Fruit fly (Drosophila melanogaster) whole organism, prepupa: ENCODE data around the gene Pep.

Source experiments
- Blimp-1 ChIP-seq: fragments of 200-800 bp; sonication (Bioruptor generic); optimal IDR thresholded peaks from 3 replicates; lab custom pipeline; 2017; ENCODE audit warnings: missing biosample characterization, missing genetic modification characterization, mild to moderate bottlenecking, moderate library complexity, missing genetic modification reagents
- CG10669 ChIP-seq: fragments of 200-800 bp; sonication (Bioruptor generic); optimal IDR thresholded peaks from 3 replicates; lab custom pipeline; 2018; ENCODE audit warnings: missing biosample characterization, mild to moderate bottlenecking, missing genetic modification characterization, moderate library complexity
- CG11294 ChIP-seq: fragments of 200-800 bp; sonication (Bioruptor generic); IDR thresholded peaks from 2 replicates; pipeline ENCODE4 v1.3.6; 2022; ENCODE audit warnings: missing biosample characterization, missing genetic modification characterization
- CG11902 ChIP-seq: fragments of 200-800 bp; sonication (Bioruptor generic); optimal IDR thresholded peaks from 3 replicates; lab custom pipeline; 2016; ENCODE audit warnings: missing biosample characterization, missing genetic modification characterization
- CG15336 ChIP-seq: fragments of 200-800 bp; sonication (Bioruptor generic); IDR thresholded peaks from 2 replicates; pipeline ENCODE4 v1.3.6; 2022; ENCODE audit warnings: missing biosample characterization, missing genetic modification characterization
- CG1621 ChIP-seq: fragments of 200-800 bp; sonication (Bioruptor generic); optimal IDR thresholded peaks from 3 replicates; lab custom pipeline; 2018; ENCODE audit warnings: missing biosample characterization, mild to moderate bottlenecking, missing genetic modification characterization
- CG3032 ChIP-seq: fragments of 200-800 bp; optimal IDR thresholded peaks from 2 replicates; lab custom pipeline; 2019; ENCODE audit warnings: missing biosample characterization, mild to moderate bottlenecking, missing genetic modification characterization, moderate library complexity
- CG31627 ChIP-seq: fragments of 200-800 bp; sonication (Bioruptor generic); optimal IDR thresholded peaks from 3 replicates; lab custom pipeline; 2016; ENCODE audit warnings: missing biosample characterization, missing genetic modification characterization
- CG32006 ChIP-seq: fragments of 200-800 bp; sonication (Bioruptor generic); optimal IDR thresholded peaks from 3 replicates; lab custom pipeline; 2017; ENCODE audit warnings: missing biosample characterization, mild to moderate bottlenecking, missing genetic modification characterization
- CG3919 ChIP-seq: fragments of 200-800 bp; sonication (Bioruptor generic); optimal IDR thresholded peaks from 3 replicates; lab custom pipeline; 2016; ENCODE audit warnings: missing biosample characterization, missing genetic modification characterization
- CG4318 ChIP-seq: fragments of 200-800 bp; sonication (Bioruptor generic); optimal IDR thresholded peaks from 3 replicates; lab custom pipeline; 2017; ENCODE audit warnings: missing biosample characterization, mild to moderate bottlenecking, missing genetic modification characterization
- CG6163 ChIP-seq: fragments of 200-800 bp; sonication (Bioruptor generic); IDR thresholded peaks from 3 replicates; pipeline ENCODE4 v1.3.6; 2022; ENCODE audit warnings: missing biosample characterization, missing genetic modification characterization
- CG6808 ChIP-seq: fragments of 200-800 bp; sonication (Bioruptor generic); optimal IDR thresholded peaks from 3 replicates; lab custom pipeline; 2017; ENCODE audit warnings: missing biosample characterization, missing genetic modification characterization, mild to moderate bottlenecking, moderate library complexity, missing genetic modification reagents
- CG6854 ChIP-seq: fragments of 200-800 bp; sonication (Bioruptor generic); optimal IDR thresholded peaks from 2 replicates; lab custom pipeline; 2017; ENCODE audit warnings: missing biosample characterization, mild to moderate bottlenecking, missing genetic modification characterization
- CG8119 ChIP-seq: fragments of 200-800 bp; sonication (Bioruptor generic); IDR thresholded peaks from 3 replicates; pipeline ENCODE4 v1.3.6; 2022; ENCODE audit warnings: missing biosample characterization, missing genetic modification characterization
- CG9139 ChIP-seq: fragments of 200-800 bp; sonication (Bioruptor generic); optimal IDR thresholded peaks from 3 replicates; lab custom pipeline; 2017; ENCODE audit warnings: missing biosample characterization, mild to moderate bottlenecking, missing genetic modification characterization
- Eip75B ChIP-seq: fragments of 200-800 bp; sonication (Bioruptor generic); optimal IDR thresholded peaks from 3 replicates; lab custom pipeline; 2016; ENCODE audit warnings: missing biosample characterization, missing genetic modification characterization
- Eip78C ChIP-seq: fragments of 200-800 bp; sonication (Bioruptor generic); peaks from one replicate; lab custom pipeline; 2016; ENCODE audit warnings: missing biosample characterization, missing genetic modification characterization
- Eip93F ChIP-seq: fragments of 200-800 bp; sonication (Bioruptor generic); optimal IDR thresholded peaks from 2 replicates; lab custom pipeline; 2016; ENCODE audit warnings: missing biosample characterization, mild to moderate bottlenecking, missing genetic modification characterization
- Ets21C ChIP-seq: fragments of 200-800 bp; sonication (Bioruptor generic); optimal IDR thresholded peaks from 3 replicates; lab custom pipeline; 2016; ENCODE audit warnings: missing biosample characterization, missing genetic modification characterization
- Gug ChIP-seq: fragments of 200-800 bp; sonication (Bioruptor generic); IDR thresholded peaks from 2 replicates; pipeline ENCODE4 v1.3.6; 2022; ENCODE audit warnings: missing biosample characterization, missing genetic modification characterization
- Hr39 ChIP-seq: fragments of 200-800 bp; sonication (Bioruptor generic); optimal IDR thresholded peaks from 2 replicates; lab custom pipeline; 2016; ENCODE audit warnings: missing biosample characterization, missing genetic modification characterization
- Met ChIP-seq: fragments of 200-800 bp; sonication (Bioruptor generic); optimal IDR thresholded peaks from 3 replicates; lab custom pipeline; 2016; ENCODE audit warnings: missing biosample characterization, missing genetic modification characterization
- OdsH ChIP-seq: fragments of 200-800 bp; sonication (Bioruptor generic); optimal IDR thresholded peaks from 3 replicates; lab custom pipeline; 2016; ENCODE audit warnings: missing biosample characterization, missing genetic modification characterization
- Smox ChIP-seq: fragments of 200-800 bp; sonication (Bioruptor generic); optimal IDR thresholded peaks from 3 replicates; lab custom pipeline; 2016; ENCODE audit warnings: missing biosample characterization, missing genetic modification characterization
- Sox102F ChIP-seq: fragments of 200-800 bp; sonication (Bioruptor generic); optimal IDR thresholded peaks from 2 replicates; lab custom pipeline; 2016; ENCODE audit warnings: missing biosample characterization, mild to moderate bottlenecking, missing genetic modification characterization
- Sox14 ChIP-seq: fragments of 200-800 bp; sonication (Bioruptor generic); optimal IDR thresholded peaks from 3 replicates; lab custom pipeline; 2016; ENCODE audit warnings: missing biosample characterization, missing genetic modification characterization
- Sox15 ChIP-seq: fragments of 200-800 bp; sonication (Bioruptor generic); optimal IDR thresholded peaks from 3 replicates; lab custom pipeline; 2016; ENCODE audit warnings: missing biosample characterization, missing genetic modification characterization
- cyc ChIP-seq: fragments of 200-800 bp; sonication (Bioruptor generic); optimal IDR thresholded peaks from 3 replicates; lab custom pipeline; 2016; ENCODE audit warnings: missing biosample characterization, missing genetic modification characterization
- dsx ChIP-seq: fragments of 200-800 bp; optimal IDR thresholded peaks from 3 replicates; lab custom pipeline; 2019; ENCODE audit warnings: missing biosample characterization, mild to moderate bottlenecking, missing genetic modification characterization, moderate library complexity; ENCODE audit not compliant: poor library complexity, severe bottlenecking
- eg ChIP-seq: fragments of 200-800 bp; sonication (Bioruptor generic); IDR thresholded peaks from 3 replicates; pipeline ENCODE4 v1.3.6; 2022; ENCODE audit warnings: missing biosample characterization, missing genetic modification characterization
- fkh ChIP-seq: fragments of 200-800 bp; sonication (Bioruptor generic); optimal IDR thresholded peaks from 3 replicates; lab custom pipeline; 2017; ENCODE audit warnings: missing biosample characterization, mild to moderate bottlenecking, missing genetic modification characterization, moderate library complexity
- lz ChIP-seq: fragments of 200-800 bp; sonication (Bioruptor generic); optimal IDR thresholded peaks from 3 replicates; lab custom pipeline; 2016; ENCODE audit warnings: missing biosample characterization, missing genetic modification characterization
- pdm3 ChIP-seq: fragments of 200-800 bp; sonication (Bioruptor generic); optimal IDR thresholded peaks from 3 replicates; lab custom pipeline; 2016; ENCODE audit warnings: missing biosample characterization, missing genetic modification characterization
- salr ChIP-seq, 2 experiments: fragments of 200-800 bp; sonication (Bioruptor generic); optimal IDR thresholded peaks; 3 replicates each; lab custom pipeline; 2016 to 2018; ENCODE audit warnings: missing biosample characterization in 2 of 2, missing genetic modification characterization in 2 of 2, mild to moderate bottlenecking in 1 of 2
- spab ChIP-seq: fragments of 200-800 bp; sonication (Bioruptor generic); optimal IDR thresholded peaks from 2 replicates; lab custom pipeline; 2017; ENCODE audit warnings: missing biosample characterization, mild to moderate bottlenecking, missing genetic modification characterization, missing genetic modification reagents
- ss ChIP-seq, 2 experiments: fragments of 200-800 bp; sonication (Bioruptor generic); optimal IDR thresholded peaks; 2 replicates in 1 of 2; 3 replicates in 1 of 2; lab custom pipeline; 2017 to 2018; ENCODE audit warnings: mild to moderate bottlenecking in 2 of 2, missing biosample characterization in 2 of 2, missing genetic modification characterization in 2 of 2, moderate library complexity in 1 of 2
- svp ChIP-seq: fragments of 200-800 bp; sonication (Bioruptor generic); peaks from one replicate; lab custom pipeline; 2016; ENCODE audit warnings: missing biosample characterization, missing genetic modification characterization
- topi ChIP-seq: fragments of 200-800 bp; sonication (Bioruptor generic); optimal IDR thresholded peaks from 3 replicates; lab custom pipeline; 2016; ENCODE audit warnings: missing biosample characterization, missing genetic modification characterization
- vri ChIP-seq: fragments of 200-800 bp; sonication (Bioruptor generic); optimal IDR thresholded peaks from 3 replicates; lab custom pipeline; 2016; ENCODE audit warnings: missing biosample characterization, mild to moderate bottlenecking, missing genetic modification characterization

Gene Pep

DNA sequence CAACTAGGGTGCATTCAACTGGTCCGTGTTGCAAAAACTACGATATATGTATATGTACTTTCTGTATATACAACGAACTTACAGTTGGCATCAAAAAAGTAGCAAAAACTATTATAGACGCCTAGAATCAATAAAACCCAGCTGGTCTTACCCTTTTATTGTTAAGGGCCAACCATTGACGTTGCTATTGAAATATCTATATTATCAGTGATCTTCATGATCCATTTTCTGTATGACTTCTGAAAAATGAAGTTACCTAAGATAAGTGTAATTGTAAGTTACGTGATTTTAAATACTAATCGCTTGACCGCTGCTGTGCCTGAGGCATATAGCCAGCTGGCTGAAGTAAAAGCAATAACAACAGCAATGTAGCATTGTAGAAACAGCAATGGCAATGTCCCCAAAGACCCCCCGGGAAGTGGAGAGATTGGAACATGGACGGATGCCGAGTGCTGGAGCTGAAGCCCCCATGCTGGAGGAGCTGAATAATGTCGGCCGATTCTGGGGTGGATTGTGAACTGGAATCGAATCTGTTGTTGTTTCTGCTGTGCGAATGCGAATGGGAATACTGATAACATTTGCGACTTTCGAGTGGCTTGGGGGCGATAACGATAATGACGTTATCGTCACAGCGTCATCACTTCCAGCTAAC lies 13.0 kb upstream of the Pep start (continued):
- TF ChIP-seq topi (GFP tag; lab: Kevin White, UChicago): peak; percentile 75
- peak; percentile 76 for TF ChIP-seq Sox102F
- TF ChIP-seq CG3919 (GFP tag; lab: Kevin White, UChicago): peak; percentile 80
- TF ChIP-seq spab (GFP tag; lab: Kevin White, UChicago): peak; percentile 80
- peak; percentile 89 for TF ChIP-seq svp (GFP tag; lab: Kevin White, UChicago)
- TF ChIP-seq cyc (GFP tag; lab: Kevin White, UChicago): peak; percentile 72
- TF ChIP-seq vri (GFP tag; lab: Kevin White, UChicago): peak; percentile 42
- peak; percentile 81 for TF ChIP-seq CG3032 (tag; lab: Kevin White, UChicago)
- peak; percentile 60 for TF ChIP-seq CG11902
- TF ChIP-seq CG11294 (GFP tag; lab: Robert Waterston, UW): peak; percentile 66; the same call in 1 of the 2 replicates
- TF ChIP-seq CG32006 (GFP tag; lab: Kevin White, UChicago): peak; percentile 88
- peak; percentile 38 for TF ChIP-seq Ets21C (GFP tag; lab: Kevin White, UChicago)
- peak; percentile 87 for TF ChIP-seq CG8119 (GFP tag; lab: Robert Waterston, UW)
- peak; percentile 84 for TF ChIP-seq CG1621 (tag; lab: Kevin White, UChicago)
- peak; percentile 64 for TF ChIP-seq Smox
- peak; percentile 95 for TF ChIP-seq Eip78C (GFP tag; lab: Kevin White, UChicago)
- TF ChIP-seq OdsH (GFP tag; lab: Kevin White, UChicago): peak; percentile 84
- peak; percentile 63 for TF ChIP-seq CG31627 (GFP tag; lab: Kevin White, UChicago)

dm6 chr3L:17656716-17657395 lies 12.0 kb upstream of the Pep start:
- TF ChIP-seq eg (0 out of 3 replicates have a peak, but pooled peaks have one; percentile 7), CG32006 (GFP tag; lab: Kevin White, UChicago) (no peak), Met (GFP tag; lab: Kevin White, UChicago) (no peak), Smox (no peak), vri (GFP tag; lab: Kevin White, UChicago) (no peak)
- TF ChIP-seq, all 60 proteins: peak for 1

dm6 chr3L:17655837-17656308 lies 11.0 kb upstream of the Pep start:
- TF ChIP-seq spab (GFP tag; lab: Kevin White, UChicago) (no peak), eg (peak; percentile 51; the same call in 1 of the 3 replicates), CG15336 (GFP tag; lab: Robert Waterston, UW) (0 out of 2 replicates have a peak, but pooled peaks have one; percentile 10), CG8119 (GFP tag; lab: Robert Waterston, UW) (0 out of 3 replicates have a peak, but pooled peaks have one; percentile 18), Sox15 (GFP tag; lab: Kevin White, UChicago) (no peak), fkh (GFP tag; lab: Kevin White, UChicago) (peak; percentile 96), vri (GFP tag; lab: Kevin White, UChicago) (peak; percentile 79), CG3032 (tag; lab: Kevin White, UChicago) (no peak), svp (GFP tag; lab: Kevin White, UChicago) (peak; percentile 51), CG6163 (GFP tag; lab: Robert Waterston, UW) (peak; percentile 29; the same call in 1 of the 3 replicates), CG6854 (GFP tag; lab: Kevin White, UChicago) (peak; percentile 20), Sox14 (no peak), CG10669 (peak; percentile 3)

DNA sequence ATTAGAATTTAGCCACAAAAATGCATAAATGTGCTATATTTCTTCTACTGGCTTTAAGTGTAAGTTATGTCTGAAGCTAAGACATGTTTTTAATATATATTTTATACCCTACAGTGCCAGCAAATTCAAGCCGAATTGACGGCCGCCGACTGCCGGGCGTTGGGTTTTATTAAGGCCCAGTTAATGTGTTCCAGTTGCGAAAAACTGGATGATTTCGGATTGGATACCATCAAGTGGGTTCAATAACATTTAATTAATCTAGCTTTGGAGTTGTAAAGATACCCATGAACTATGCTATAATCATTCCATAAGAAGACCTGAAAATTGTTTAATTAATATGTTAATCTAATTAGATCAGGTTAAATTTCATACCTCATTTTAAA lies 9.8 kb upstream of the Pep start:
- no peak for TF ChIP-seq eg
- TF ChIP-seq CG4318 (GFP tag; lab: Kevin White, UChicago): no peak
- no peak for TF ChIP-seq Eip93F (GFP tag; lab: Kevin White, UChicago)
- TF ChIP-seq Blimp-1 (GFP tag; lab: Kevin White, UChicago): no peak
- no peak for TF ChIP-seq Sox15 (GFP tag; lab: Kevin White, UChicago)
- no peak for TF ChIP-seq salr (GFP tag; optimal IDR thresholded peaks at IDR 0.05; lab: Kevin White, UChicago)
- no peak for TF ChIP-seq cyc (GFP tag; lab: Kevin White, UChicago)
- TF ChIP-seq CG10669: no peak
- no peak for TF ChIP-seq Hr39 (GFP tag; lab: Kevin White, UChicago)
- no peak for TF ChIP-seq lz (GFP tag; lab: Kevin White, UChicago)
- no peak for TF ChIP-seq dsx
- no peak for TF ChIP-seq Eip75B (GFP tag; lab: Kevin White, UChicago)
- no peak for TF ChIP-seq CG9139 (GFP tag; lab: Kevin White, UChicago)
- no peak for TF ChIP-seq Gug (GFP tag; lab: Robert Waterston, UW)
- TF ChIP-seq CG11294 (GFP tag; lab: Robert Waterston, UW): no peak
- no peak for TF ChIP-seq CG6808 (GFP tag; lab: Kevin White, UChicago)
- no peak for TF ChIP-seq CG3032 (tag; lab: Kevin White, UChicago)
- TF ChIP-seq pdm3 (GFP tag; lab: Kevin White, UChicago): no peak
- no peak for TF ChIP-seq ss (GFP tag; optimal IDR thresholded peaks at IDR 0.05; lab: Kevin White, UChicago)
